Worm (Caenorhabditis elegans) whole organism, L1 larva: Measurements from ENCODE around the gene K08H10.10.

Source experiments
- C04F5.9 ChIP-seq: sonication (generic microtip); optimal IDR thresholded peaks from 2 replicates; lab custom pipeline; 2016; ENCODE audit warnings: missing genetic modification characterization, missing compliant biosample characterization
- F16B12.6 ChIP-seq: fragments of 150-350 bp; optimal IDR thresholded peaks from 2 replicates; lab custom pipeline; 2014; ENCODE audit warnings: missing biosample characterization, missing genetic modification characterization
- ama-1 ChIP-seq: fragments of 150-350 bp; optimal IDR thresholded peaks from 2 replicates; lab custom pipeline; 2014
- blmp-1 ChIP-seq: fragments of 150-350 bp; optimal IDR thresholded peaks from 2 replicates; lab custom pipeline; 2014; ENCODE audit warnings: missing biosample characterization, missing genetic modification characterization
- ceh-63 ChIP-seq: fragments of 200-800 bp; sonication (Bioruptor generic); optimal IDR thresholded peaks from 2 replicates; lab custom pipeline; 2018; ENCODE audit warnings: mild to moderate bottlenecking, missing genetic modification characterization, missing compliant biosample characterization
- ceh-8 ChIP-seq: fragments of 200-800 bp; sonication (Bioruptor generic); optimal IDR thresholded peaks from 2 replicates; lab custom pipeline; 2018; ENCODE audit warnings: mild to moderate bottlenecking, missing genetic modification characterization, moderate library complexity, missing compliant biosample characterization
- ceh-82 ChIP-seq, 3 experiments: fragments of 150-350 bp in 1 of 3; sonication (generic microtip) in 2 of 3; optimal IDR thresholded peaks; 2 replicates each; lab custom pipeline; 2014 to 2017; ENCODE audit warnings: missing biosample characterization in 3 of 3, missing genetic modification characterization in 3 of 3
- dsc-1 ChIP-seq: sonication (generic microtip); optimal IDR thresholded peaks from 2 replicates; lab custom pipeline; 2016; ENCODE audit warnings: mild to moderate bottlenecking, missing genetic modification characterization, missing compliant biosample characterization
- efl-1 ChIP-seq, 4 experiments: fragments of 150-350 bp; optimal IDR thresholded peaks in 3 of 4; peaks in 1 of 4; 1 replicate in 1 of 4; 2 replicates in 3 of 4; lab custom pipeline; 2014; ENCODE audit warnings: missing biosample characterization in 2 of 4, missing genetic modification characterization in 2 of 4, missing genetic modification reagents in 2 of 4
- efl-3 ChIP-seq: fragments of 200-800 bp; sonication (Bioruptor generic); optimal IDR thresholded peaks from 2 replicates; lab custom pipeline; 2018; ENCODE audit warnings: mild to moderate bottlenecking, missing genetic modification characterization, missing compliant biosample characterization
- egl-13 ChIP-seq: sonication (generic microtip); optimal IDR thresholded peaks from 2 replicates; lab custom pipeline; 2016; ENCODE audit warnings: missing genotype, missing genetic modification reagents, missing genetic modification characterization, missing compliant biosample characterization
- elt-2 ChIP-seq: sonication (generic microtip); optimal IDR thresholded peaks from 2 replicates; lab custom pipeline; 2016; ENCODE audit warnings: missing genetic modification characterization, mild to moderate bottlenecking, inconsistent platforms, missing compliant biosample characterization, missing genetic modification reagents
- fkh-8 ChIP-seq: sonication (generic microtip); optimal IDR thresholded peaks from 2 replicates; lab custom pipeline; 2016; ENCODE audit warnings: mild to moderate bottlenecking, missing genetic modification characterization, missing compliant biosample characterization
- fos-1 ChIP-seq: fragments of 150-350 bp; optimal IDR thresholded peaks from 2 replicates; lab custom pipeline; 2014; ENCODE audit warnings: missing biosample characterization, missing genetic modification characterization
- grh-1 ChIP-seq: fragments of 200-800 bp; sonication (Bioruptor generic); IDR thresholded peaks from 2 replicates; pipeline ENCODE4 v1.3.6; 2022; ENCODE audit warnings: missing genetic modification reagents, missing genetic modification characterization, missing compliant biosample characterization
- hpl-2 ChIP-seq: fragments of 150-350 bp; optimal IDR thresholded peaks from 2 replicates; lab custom pipeline; 2014; ENCODE audit warnings: missing biosample characterization, missing genetic modification reagents, missing genetic modification characterization
- isw-1 ChIP-seq: fragments of 200-800 bp; sonication (Bioruptor generic); IDR thresholded peaks from 2 replicates; pipeline ENCODE4 v1.3.6; 2022; ENCODE audit warnings: missing genetic modification characterization, missing compliant biosample characterization
- jun-1 ChIP-seq: fragments of 150-350 bp; optimal IDR thresholded peaks from 2 replicates; lab custom pipeline; 2014; ENCODE audit warnings: missing biosample characterization, missing genetic modification reagents, missing genetic modification characterization
- lin-14 ChIP-seq: fragments of 200-800 bp; sonication (Bioruptor generic); optimal IDR thresholded peaks from 2 replicates; lab custom pipeline; 2018; ENCODE audit warnings: mild to moderate bottlenecking, missing genetic modification characterization, moderate library complexity, missing compliant biosample characterization
- lin-35 ChIP-seq, 2 experiments: fragments of 150-350 bp; optimal IDR thresholded peaks; 2 replicates each; lab custom pipeline; 2014; ENCODE audit warnings: missing biosample characterization in 2 of 2, missing genetic modification characterization in 2 of 2, missing genetic modification reagents in 2 of 2
- lir-3 ChIP-seq: sonication (generic microtip); optimal IDR thresholded peaks from 2 replicates; lab custom pipeline; 2016; ENCODE audit warnings: mild to moderate bottlenecking, missing genetic modification characterization, moderate library complexity, missing compliant biosample characterization; ENCODE audit not compliant: poor library complexity
- lsy-2 ChIP-seq, 2 experiments: fragments of 150-350 bp; optimal IDR thresholded peaks; 2 replicates each; lab custom pipeline; 2014; ENCODE audit warnings: missing biosample characterization in 2 of 2, missing genetic modification characterization in 2 of 2
- mab-9 ChIP-seq: fragments of 200-800 bp; sonication (Bioruptor generic); IDR thresholded peaks from 2 replicates; pipeline ENCODE4 v1.3.6; 2022; ENCODE audit warnings: missing genetic modification reagents, missing genetic modification characterization, missing compliant biosample characterization
- mef-2 ChIP-seq: fragments of 150-350 bp; optimal IDR thresholded peaks from 2 replicates; lab custom pipeline; 2014; ENCODE audit warnings: missing biosample characterization, missing genetic modification characterization
- mep-1 ChIP-seq: fragments of 150-350 bp; optimal IDR thresholded peaks from 2 replicates; lab custom pipeline; 2014; ENCODE audit warnings: missing biosample characterization, missing genetic modification characterization
- nhr-12 ChIP-seq: sonication (generic microtip); optimal IDR thresholded peaks from 2 replicates; lab custom pipeline; 2017; ENCODE audit warnings: missing biosample characterization, missing genetic modification characterization
- nhr-19 ChIP-seq: fragments of 200-800 bp; sonication (Bioruptor generic); conservative IDR thresholded peaks from 2 replicates; pipeline ENCODE4 v1.3.6; 2022; ENCODE audit warnings: missing genetic modification characterization, missing compliant biosample characterization
- nhr-20 ChIP-seq: sonication (generic microtip); optimal IDR thresholded peaks from 2 replicates; lab custom pipeline; 2016; ENCODE audit warnings: mild to moderate bottlenecking, missing genetic modification characterization, missing compliant biosample characterization
- nhr-237 ChIP-seq: fragments of 150-350 bp; optimal IDR thresholded peaks from 2 replicates; lab custom pipeline; 2014; ENCODE audit warnings: missing biosample characterization, missing genetic modification characterization
- nhr-28 ChIP-seq: fragments of 150-350 bp; optimal IDR thresholded peaks from 2 replicates; lab custom pipeline; 2014; ENCODE audit warnings: missing biosample characterization, missing genetic modification characterization
- nhr-71 ChIP-seq: sonication (generic microtip); optimal IDR thresholded peaks from 2 replicates; lab custom pipeline; 2016; ENCODE audit warnings: mild to moderate bottlenecking, missing genetic modification characterization, moderate library complexity, missing compliant biosample characterization
- nhr-76 ChIP-seq: sonication (generic microtip); optimal IDR thresholded peaks from 2 replicates; lab custom pipeline; 2017; ENCODE audit warnings: missing biosample characterization, missing genetic modification characterization
- nhr-77 ChIP-seq: fragments of 150-350 bp; optimal IDR thresholded peaks from 2 replicates; lab custom pipeline; 2014; ENCODE audit warnings: missing biosample characterization, missing genetic modification characterization
- pqm-1 ChIP-seq: sonication (generic microtip); optimal IDR thresholded peaks from 3 replicates; lab custom pipeline; 2017; ENCODE audit warnings: missing biosample characterization, missing genetic modification characterization
- rnt-1 ChIP-seq: sonication (generic microtip); optimal IDR thresholded peaks from 2 replicates; lab custom pipeline; 2016; ENCODE audit warnings: mild to moderate bottlenecking, missing genetic modification characterization, moderate library complexity, missing compliant biosample characterization
- skn-1 ChIP-seq: fragments of 150-350 bp; optimal IDR thresholded peaks from 2 replicates; lab custom pipeline; 2014; ENCODE audit warnings: missing biosample characterization, missing genetic modification characterization
- sptf-1 ChIP-seq: fragments of 150-350 bp; optimal IDR thresholded peaks from 2 replicates; lab custom pipeline; 2014; ENCODE audit warnings: missing biosample characterization, missing genetic modification characterization
- sup-37 ChIP-seq: fragments of 200-800 bp; sonication (Bioruptor generic); optimal IDR thresholded peaks from 2 replicates; lab custom pipeline; 2018; ENCODE audit warnings: mild to moderate bottlenecking, missing genetic modification characterization, missing compliant biosample characterization
- swsn-7 ChIP-seq: sonication (generic microtip); optimal IDR thresholded peaks from 2 replicates; lab custom pipeline; 2016; ENCODE audit warnings: missing genetic modification characterization, missing compliant biosample characterization
- unc-130 ChIP-seq: fragments of 150-350 bp; optimal IDR thresholded peaks from 2 replicates; lab custom pipeline; 2017; ENCODE audit warnings: missing biosample characterization, missing genetic modification characterization, inconsistent platforms
- unc-62 ChIP-seq: fragments of 150-350 bp; optimal IDR thresholded peaks from 2 replicates; lab custom pipeline; 2014; ENCODE audit warnings: missing biosample characterization, missing genetic modification reagents, missing genetic modification characterization
- unc-86 ChIP-seq: sonication (generic microtip); optimal IDR thresholded peaks from 2 replicates; lab custom pipeline; 2016; ENCODE audit warnings: missing genetic modification characterization, missing compliant biosample characterization
- unc-98 ChIP-seq: fragments of 200-800 bp; sonication (Bioruptor generic); IDR thresholded peaks from 2 replicates; pipeline ENCODE4 v1.3.6; 2022; ENCODE audit warnings: missing genetic modification characterization, missing compliant biosample characterization
- xbp-1 ChIP-seq: sonication (generic microtip); optimal IDR thresholded peaks from 2 replicates; lab custom pipeline; 2016; ENCODE audit warnings: missing genetic modification characterization, missing compliant biosample characterization
- zag-1 ChIP-seq: fragments of 150-350 bp; optimal IDR thresholded peaks from 2 replicates; lab custom pipeline; 2014; ENCODE audit warnings: missing biosample characterization, missing genetic modification characterization
- ztf-11 ChIP-seq, 2 experiments: sonication (generic microtip); optimal IDR thresholded peaks; 2 replicates each; lab custom pipeline; 2016 to 2017; ENCODE audit warnings: missing genetic modification characterization in 2 of 2, missing biosample characterization in 1 of 2, missing compliant biosample characterization in 1 of 2

The K08H10.10 gene

DNA sequence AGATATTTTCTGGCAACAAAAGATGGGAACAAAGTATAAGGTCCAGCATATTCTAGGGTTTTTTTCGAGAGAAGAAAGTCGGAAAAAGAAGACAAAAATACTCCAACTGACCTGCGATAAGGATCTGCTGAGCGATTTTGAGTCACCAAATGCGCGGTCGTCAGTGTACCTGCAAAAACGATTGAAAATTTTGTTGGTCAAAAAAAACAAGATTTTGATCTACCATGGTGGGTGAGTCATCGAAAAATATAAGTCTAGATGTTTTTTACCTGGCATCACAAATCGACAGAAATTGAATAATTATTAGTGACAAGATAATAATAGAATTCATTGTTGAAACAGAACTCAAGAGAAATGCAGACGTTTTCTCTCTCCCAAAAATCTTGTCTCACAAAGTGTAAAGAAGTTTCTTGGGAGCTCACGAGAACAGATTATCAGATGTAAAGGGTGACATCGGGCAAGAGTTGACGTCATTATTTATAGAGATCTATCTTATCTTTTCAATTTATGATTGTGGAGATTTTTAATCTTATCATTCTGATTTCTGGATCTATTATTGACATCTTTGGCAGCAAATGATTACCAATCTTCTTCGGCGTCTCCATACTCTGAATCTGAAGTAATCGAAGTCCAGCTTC is 15.5 kb upstream of the K08H10.10 start:
- peak; percentile 52 for TF ChIP-seq lin-14
- no peak for TF ChIP-seq pqm-1 (tag; lab: Kevin White, UChicago)
- TF ChIP-seq dsc-1 (tag; lab: Kevin White, UChicago): peak; percentile 41
- TF ChIP-seq ceh-63 (GFP tag; lab: Kevin White, UChicago): no peak
- TF ChIP-seq rnt-1 (tag; lab: Kevin White, UChicago): peak; percentile 27
- TF ChIP-seq lsy-2 (tag; optimal IDR thresholded peaks at IDR 0.05; lab: Kevin White, UChicago): peak in 1 of 2 experiments; percentile 11
- peak; percentile 46 for TF ChIP-seq nhr-71 (tag; lab: Kevin White, UChicago)

ce11 chrV:9986177-9986576 is 14.7 kb upstream of the K08H10.10 start, which contains the start of gene rmd-2:
rmd-2 (minus strand) TSS chrV:9986277.
- TF ChIP-seq nhr-77 (no peak), rnt-1 (tag; lab: Kevin White, UChicago) (peak; percentile 1), lin-35 (GFP tag; optimal IDR thresholded peaks at IDR 0.05; lab: Kevin White, UChicago) (peak in 1 of 2 experiments; percentile 16), nhr-12 (tag; lab: Kevin White, UChicago) (no peak)

DNA sequence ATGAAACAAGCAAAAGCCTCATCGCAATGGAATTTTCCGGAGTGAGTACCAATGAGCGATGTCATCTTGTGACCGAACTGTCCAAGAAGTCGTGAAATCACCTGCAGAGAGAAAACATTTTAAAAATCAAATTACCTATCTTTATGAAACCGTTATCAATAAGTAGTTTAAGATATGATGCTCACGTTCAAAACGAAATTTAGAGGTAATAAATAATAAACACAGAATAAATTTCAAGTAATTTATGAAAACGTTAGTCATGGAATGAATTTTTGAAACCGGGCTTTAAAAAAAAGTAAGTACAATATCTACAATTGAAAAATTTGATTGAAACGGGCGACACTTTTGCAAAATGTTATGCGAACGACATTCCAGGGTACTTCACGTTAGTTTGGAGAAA is 13.2 kb upstream of the K08H10.10 start, which contains the start of gene C27H6.8:
TSS of gene C27H6.8 (minus strand) at position 101 of the 400 bp plus-strand sequence.
- no peak for TF ChIP-seq mef-2 (tag; lab: Kevin White, UChicago)
- no peak for TF ChIP-seq efl-1 (optimal IDR thresholded peaks at IDR 0.05; lab: Kevin White, UChicago)
- peak in 1 of 2 experiments; percentile 15 for TF ChIP-seq efl-1 (GFP tag; optimal IDR thresholded peaks at IDR 0.05 in 1 of 2; lab: Kevin White, UChicago)
- TF ChIP-seq grh-1 (GFP tag; lab: Robert Waterston, UW): no peak
- TF ChIP-seq nhr-19 (GFP tag; lab: Robert Waterston, UW): no peak
- TF ChIP-seq nhr-237: no peak
- no peak for TF ChIP-seq ceh-82 (tag; optimal IDR thresholded peaks at IDR 0.05; lab: Kevin White, UChicago)
- no peak for TF ChIP-seq unc-98 (GFP tag; lab: Robert Waterston, UW)
- TF ChIP-seq nhr-71 (tag; lab: Kevin White, UChicago): no peak
- TF ChIP-seq fos-1 (tag; lab: Kevin White, UChicago): no peak
- TF ChIP-seq, all 84 proteins: peak for 1

DNA sequence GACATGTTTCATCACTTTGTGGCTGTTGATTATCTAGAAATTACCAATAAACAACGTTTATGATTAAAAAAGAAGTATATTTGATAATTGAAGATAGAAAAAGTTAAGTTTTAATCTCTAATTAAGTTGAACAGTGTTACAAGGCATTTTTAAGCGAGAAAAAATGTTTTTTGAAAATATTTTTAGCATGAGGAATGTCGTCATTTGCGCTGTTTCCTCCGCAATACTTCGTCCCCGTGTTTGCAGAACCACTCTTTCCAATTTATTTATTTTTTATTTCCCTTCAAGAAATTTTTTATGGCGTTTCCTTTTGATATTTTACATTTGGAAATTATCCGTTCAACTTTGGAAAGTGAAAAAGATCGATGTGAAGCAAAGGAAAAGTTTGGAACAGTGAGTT is 9.2 kb upstream of the K08H10.10 start, which contains the start of the genes rde-1 and trpp-6:
TSS of gene rde-1 (minus strand) at position 33 of the 400 bp plus-strand sequence.
TSS of gene trpp-6 (plus strand) at position 286 of the 400 bp plus-strand sequence.
- no peak for TF ChIP-seq lir-3 (tag; lab: Kevin White, UChicago)
- TF ChIP-seq unc-130 (tag; lab: Kevin White, UChicago): no peak
- TF ChIP-seq C04F5.9 (tag; lab: Kevin White, UChicago): no peak
- no peak for TF ChIP-seq blmp-1 (tag; lab: Kevin White, UChicago)
- no peak for TF ChIP-seq mab-9 (GFP tag; lab: Robert Waterston, UW)
- TF ChIP-seq lin-35 (GFP tag; optimal IDR thresholded peaks at IDR 0.05; lab: Kevin White, UChicago): peak in 1 of 2 experiments; percentile 11
- TF ChIP-seq swsn-7 (tag; lab: Kevin White, UChicago): peak; percentile 4
- no peak for TF ChIP-seq ztf-11 (tag; optimal IDR thresholded peaks at IDR 0.05; lab: Kevin White, UChicago)
- TF ChIP-seq sptf-1 (tag; lab: Kevin White, UChicago): no peak
- no peak for TF ChIP-seq egl-13 (tag; lab: Kevin White, UChicago)
- TF ChIP-seq efl-3 (GFP tag; lab: Kevin White, UChicago): no peak
- TF ChIP-seq isw-1 (GFP tag; lab: Robert Waterston, UW): no peak
- peak; percentile 82 for TF ChIP-seq F16B12.6 (tag; lab: Kevin White, UChicago)
- TF ChIP-seq skn-1 (tag; lab: Kevin White, UChicago): no peak
- TF ChIP-seq unc-98 (GFP tag; lab: Robert Waterston, UW): no peak
- peak; percentile 35 for TF ChIP-seq mep-1 (tag; lab: Kevin White, UChicago)
- TF ChIP-seq nhr-20: no peak
- no peak for TF ChIP-seq elt-2
- no peak for TF ChIP-seq nhr-28
- TF ChIP-seq nhr-237: no peak
- no peak for TF ChIP-seq sup-37
- no peak for TF ChIP-seq zag-1 (tag; lab: Kevin White, UChicago)
- TF ChIP-seq xbp-1: no peak
- TF ChIP-seq unc-86 (tag; lab: Kevin White, UChicago): no peak
- TF ChIP-seq nhr-76 (tag; lab: Kevin White, UChicago): no peak
- TF ChIP-seq fkh-8 (tag; lab: Kevin White, UChicago): no peak
- no peak for TF ChIP-seq grh-1 (GFP tag; lab: Robert Waterston, UW)
- no peak for TF ChIP-seq hpl-2
- TF ChIP-seq ama-1 (lab: Kevin White, UChicago): no peak
- TF ChIP-seq jun-1 (tag; lab: Kevin White, UChicago): no peak
- TF ChIP-seq rnt-1 (tag; lab: Kevin White, UChicago): peak; percentile 20
- no peak for TF ChIP-seq ceh-8 (GFP tag; lab: Kevin White, UChicago)
- TF ChIP-seq unc-62: no peak
